Fruit fly (Drosophila melanogaster): ENCODE measurements around the gene Bx.

DNA sequence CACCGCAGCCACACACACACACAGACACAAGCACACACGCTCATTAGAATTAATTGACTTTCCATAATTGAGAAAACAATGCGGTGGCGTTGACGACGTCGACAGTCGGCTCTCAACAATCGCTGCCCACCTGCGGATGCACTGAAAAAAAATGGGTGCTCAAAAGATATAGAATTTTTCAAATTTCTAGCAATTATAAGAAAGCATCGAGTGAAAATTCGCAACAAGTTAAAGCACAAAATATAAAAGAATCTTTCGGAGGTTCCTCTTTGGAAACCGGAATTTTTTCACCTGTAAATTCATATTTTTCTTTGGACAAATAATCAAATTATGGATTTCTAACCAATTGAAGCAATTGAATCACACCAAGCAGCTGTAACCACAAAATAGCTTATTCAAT, 26.7 kb downstream of the Bx start:
- no peak for TF ChIP-seq psq (optimal IDR thresholded peaks at IDR 0.05)
- TF ChIP-seq pan (optimal IDR thresholded peaks at IDR 0.05), result no peak
- no peak for TF ChIP-seq Dll (optimal IDR thresholded peaks at IDR 0.05)
- TF ChIP-seq EcR (GFP tag; optimal IDR thresholded peaks at IDR 0.05), result no peak
- no peak for TF ChIP-seq usp (GFP tag; optimal IDR thresholded peaks at IDR 0.05)

All from whole organism.